Fruit fly (Drosophila melanogaster): Measurements from ENCODE around the gene CG17217.

The CG17217 gene

DNA sequence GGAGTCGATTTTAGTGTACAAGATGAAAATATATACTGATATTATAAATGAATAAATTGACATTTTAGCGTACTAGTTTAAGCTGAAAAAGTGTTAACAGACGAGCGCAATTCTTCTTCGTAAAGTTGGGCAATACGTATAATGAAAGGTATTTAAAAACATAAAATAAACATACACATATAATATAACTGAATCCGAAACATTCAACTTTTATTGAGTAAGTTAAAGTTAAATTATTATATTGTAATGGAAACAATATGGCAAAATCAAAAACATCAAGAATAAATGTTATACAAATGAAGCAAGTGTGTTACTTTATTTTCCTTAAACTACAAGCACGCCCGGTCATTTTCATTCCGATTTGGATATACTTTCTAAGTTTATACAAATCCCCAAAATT is at the start of gene CG17217:
Gene CG17217 (plus strand): TSS at position 301 of the 400 bp plus-strand sequence.
- TF ChIP-seq CG8119 (GFP tag; IDR thresholded peaks at IDR 0.05): no peak
- no peak for TF ChIP-seq achi (GFP tag; optimal IDR thresholded peaks at IDR 0.05)
- no peak for TF ChIP-seq CG10669 (GFP tag; optimal IDR thresholded peaks at IDR 0.05)
- TF ChIP-seq Ets96B (tag; optimal IDR thresholded peaks at IDR 0.05): no peak

- TF ChIP-seq salr (GFP tag; optimal IDR thresholded peaks at IDR 0.05): no peak
- TF ChIP-seq eg (GFP tag; IDR thresholded peaks at IDR 0.05): no peak
- TF ChIP-seq ss (GFP tag; optimal IDR thresholded peaks at IDR 0.05): no peak
- TF ChIP-seq Sox14 (GFP tag; optimal IDR thresholded peaks at IDR 0.05): no peak
- TF ChIP-seq CG8119 (GFP tag; IDR thresholded peaks at IDR 0.05): no peak
- no peak for TF ChIP-seq CG6808 (GFP tag; optimal IDR thresholded peaks at IDR 0.05)
- peak; percentile 37 for TF ChIP-seq achi (GFP tag; optimal IDR thresholded peaks at IDR 0.05)
- TF ChIP-seq CG10669 (GFP tag; optimal IDR thresholded peaks at IDR 0.05): no peak
- TF ChIP-seq acj6 (GFP tag; optimal IDR thresholded peaks at IDR 0.05): peak; percentile 6
- no peak for TF ChIP-seq CG1621 (tag; optimal IDR thresholded peaks at IDR 0.05)
- no peak for TF ChIP-seq dsx (GFP tag; optimal IDR thresholded peaks at IDR 0.05; ENCODE audit: poor library complexity, severe bottlenecking)
- TF ChIP-seq Ets21C (GFP tag; optimal IDR thresholded peaks at IDR 0.05): no peak
- peak; percentile 8 for TF ChIP-seq OdsH (GFP tag; optimal IDR thresholded peaks at IDR 0.05)
- no peak for TF ChIP-seq Blimp-1 (GFP tag; optimal IDR thresholded peaks at IDR 0.05)
- TF ChIP-seq Hr4 (GFP tag; optimal IDR thresholded peaks at IDR 0.05): peak; percentile 35
- no peak for TF ChIP-seq fd59A (GFP tag; optimal IDR thresholded peaks at IDR 0.05)
- no peak for TF ChIP-seq CG3032 (tag; optimal IDR thresholded peaks at IDR 0.05)
- TF ChIP-seq CG6792 (GFP tag; optimal IDR thresholded peaks at IDR 0.05): no peak
- TF ChIP-seq CG3919 (GFP tag; optimal IDR thresholded peaks at IDR 0.05): peak; percentile 15
- no peak for TF ChIP-seq Eip93F (GFP tag; optimal IDR thresholded peaks at IDR 0.05)
- no peak for TF ChIP-seq vri (GFP tag; optimal IDR thresholded peaks at IDR 0.05)
- TF ChIP-seq Sox102F (GFP tag; optimal IDR thresholded peaks at IDR 0.05): no peak
- no peak for TF ChIP-seq CG15336 (GFP tag; IDR thresholded peaks at IDR 0.05)
- peak; percentile 52 for TF ChIP-seq CG32006 (GFP tag; optimal IDR thresholded peaks at IDR 0.05)
- no peak for TF ChIP-seq Ets96B (tag; optimal IDR thresholded peaks at IDR 0.05)
- peak; percentile 2 for TF ChIP-seq pdm3 (GFP tag; optimal IDR thresholded peaks at IDR 0.05)
- no peak for TF ChIP-seq cyc (GFP tag; optimal IDR thresholded peaks at IDR 0.05)
- TF ChIP-seq Eip78C (GFP tag): peak; percentile 63
- TF ChIP-seq CG8632 (GFP tag; optimal IDR thresholded peaks at IDR 0.05): no peak
- peak; percentile 0 for TF ChIP-seq CG10631 (GFP tag; optimal IDR thresholded peaks at IDR 0.05)
Measured at dm6 chr2L:12133275-12134124, 36.9 kb upstream of the CG17217 start, which contains the start of gene rho-6. TSS of gene rho-6 (minus strand) at chr2L:12133411.

DNA sequence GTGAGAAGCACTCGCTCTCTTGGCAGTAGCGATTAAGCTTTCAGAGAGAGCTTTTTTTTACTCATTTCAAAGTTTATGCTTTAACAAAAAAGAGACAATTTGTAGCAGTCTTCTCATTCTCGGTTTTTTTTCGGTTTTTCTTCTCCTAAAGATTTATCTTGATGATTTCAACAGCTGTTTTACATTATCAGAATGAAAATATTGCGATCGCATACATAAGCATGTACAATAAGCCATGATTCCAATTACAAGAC is 36.3 kb upstream of the CG17217 start:
- no peak for TF ChIP-seq CG8632 (GFP tag; optimal IDR thresholded peaks at IDR 0.05)
- no peak for TF ChIP-seq CG32006 (GFP tag; optimal IDR thresholded peaks at IDR 0.05)
- TF ChIP-seq CG6163 (GFP tag; IDR thresholded peaks at IDR 0.05): no peak
- no peak for TF ChIP-seq CG6808 (GFP tag; optimal IDR thresholded peaks at IDR 0.05)
- TF ChIP-seq CG3919 (GFP tag; optimal IDR thresholded peaks at IDR 0.05): no peak
- no peak for TF ChIP-seq spab (GFP tag; optimal IDR thresholded peaks at IDR 0.05)
- TF ChIP-seq eg (GFP tag; IDR thresholded peaks at IDR 0.05): no peak
- no peak for TF ChIP-seq dac (GFP tag; optimal IDR thresholded peaks at IDR 0.05)
- no peak for TF ChIP-seq Hr39 (GFP tag; optimal IDR thresholded peaks at IDR 0.05)
- no peak for TF ChIP-seq CG6792 (GFP tag; optimal IDR thresholded peaks at IDR 0.05)
- no peak for TF ChIP-seq Met (GFP tag; optimal IDR thresholded peaks at IDR 0.05)
- TF ChIP-seq fd85E (GFP tag; optimal IDR thresholded peaks at IDR 0.05): no peak
- TF ChIP-seq Hr38 (GFP tag; optimal IDR thresholded peaks at IDR 0.05): no peak
